Worm (Caenorhabditis elegans) whole organism, L4 larva: ENCODE results near the gene col-101.

Experiments used
- ceh-82 ChIP-seq: sonication (generic microtip); optimal IDR thresholded peaks from 2 replicates; lab custom pipeline; 2017; ENCODE audit warnings: missing biosample characterization, missing genetic modification characterization
- fos-1 ChIP-seq: fragments of 150-350 bp; optimal IDR thresholded peaks from 2 replicates; lab custom pipeline; 2014; ENCODE audit warnings: missing biosample characterization, missing genetic modification characterization
- lsy-2 ChIP-seq, 2 experiments: fragments of 150-350 bp in 1 of 2; sonication (generic microtip) in 1 of 2; optimal IDR thresholded peaks; 2 replicates each; lab custom pipeline; 2014 to 2017; ENCODE audit warnings: missing biosample characterization in 2 of 2, missing genetic modification characterization in 2 of 2
- nhr-11 ChIP-seq: fragments of 150-350 bp; optimal IDR thresholded peaks from 2 replicates; lab custom pipeline; 2014; ENCODE audit warnings: missing biosample characterization, missing genetic modification characterization
- pha-4 ChIP-seq, 2 experiments: fragments of 150-350 bp in 1 of 2; fragments of 200-800 bp in 1 of 2; sonication (Bioruptor generic) in 1 of 2; IDR thresholded peaks in 1 of 2; optimal IDR thresholded peaks in 1 of 2; 2 replicates each; pipeline versions ENCODE4 v1.3.6 to Lab custom; 2014 to 2022; ENCODE audit warnings: missing genetic modification characterization in 2 of 2, missing genetic modification reagents in 2 of 2, missing biosample characterization in 1 of 2, missing compliant biosample characterization in 1 of 2
- unc-39 ChIP-seq: sonication (generic microtip); optimal IDR thresholded peaks from 2 replicates; lab custom pipeline; 2017; ENCODE audit warnings: missing biosample characterization, missing genetic modification characterization

DNA sequence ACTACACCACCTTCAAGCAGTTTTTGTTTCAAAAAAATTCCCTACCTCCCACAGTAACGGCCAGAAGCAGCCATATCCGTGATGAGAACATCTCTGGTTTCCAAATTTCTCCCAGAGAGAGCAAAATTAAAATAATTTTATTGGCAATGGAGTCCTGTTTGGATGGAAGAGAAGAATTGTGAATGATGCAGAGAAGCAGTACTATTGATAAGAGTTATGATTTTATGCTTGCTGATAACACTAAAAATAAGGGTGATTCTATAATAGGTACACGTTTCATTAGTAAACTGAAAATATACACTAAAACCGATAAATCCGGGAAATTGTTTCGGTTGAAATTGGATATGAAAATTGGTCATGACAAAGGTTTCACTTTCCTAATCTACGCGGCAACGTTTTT lies 6.4 kb downstream of the col-101 start, which contains the start of gene dsc-4:
- TF ChIP-seq nhr-11, result no peak
- TF ChIP-seq fos-1 (tag; lab: Kevin White, UChicago), result no peak
- no peak for TF ChIP-seq lsy-2 (tag; optimal IDR thresholded peaks at IDR 0.05; lab: Kevin White, UChicago)
- TF ChIP-seq pha-4 (GFP tag; IDR thresholded peaks at IDR 0.05; lab: Robert Waterston, UW), result no peak
- TF ChIP-seq pha-4 (tag; optimal IDR thresholded peaks at IDR 0.05; lab: Kevin White, UChicago), result no peak
- TF ChIP-seq unc-39 (tag; lab: Kevin White, UChicago), result no peak
- TF ChIP-seq ceh-82 (tag; lab: Kevin White, UChicago), result no peak
